Worm (Caenorhabditis elegans) whole organism, L1 larva: Measurements from ENCODE around the gene F42C5.4.

Experiments used
- C04F5.9 ChIP-seq: sonication (generic microtip); optimal IDR thresholded peaks from 2 replicates; lab custom pipeline; 2016; ENCODE audit warnings: missing genetic modification characterization, missing compliant biosample characterization
- C16A3.4 ChIP-seq: fragments of 150-350 bp; optimal IDR thresholded peaks from 2 replicates; lab custom pipeline; 2014; ENCODE audit warnings: missing biosample characterization, missing genetic modification characterization
- C34B4.2 ChIP-seq: sonication (generic microtip); optimal IDR thresholded peaks from 2 replicates; lab custom pipeline; 2017; ENCODE audit warnings: mild to moderate bottlenecking, missing genetic modification characterization, missing compliant biosample characterization
- F16B12.6 ChIP-seq: fragments of 150-350 bp; optimal IDR thresholded peaks from 2 replicates; lab custom pipeline; 2014; ENCODE audit warnings: missing biosample characterization, missing genetic modification characterization
- alr-1 ChIP-seq: fragments of 200-800 bp; sonication (Bioruptor generic); optimal IDR thresholded peaks from 2 replicates; lab custom pipeline; 2018; ENCODE audit warnings: borderline replicate concordance, mild to moderate bottlenecking, missing genetic modification characterization, missing compliant biosample characterization
- ama-1 ChIP-seq: fragments of 150-350 bp; optimal IDR thresholded peaks from 2 replicates; lab custom pipeline; 2014
- ceh-8 ChIP-seq: fragments of 200-800 bp; sonication (Bioruptor generic); optimal IDR thresholded peaks from 2 replicates; lab custom pipeline; 2018; ENCODE audit warnings: mild to moderate bottlenecking, missing genetic modification characterization, moderate library complexity, missing compliant biosample characterization
- ceh-82 ChIP-seq, 3 experiments: fragments of 150-350 bp in 1 of 3; sonication (generic microtip) in 2 of 3; optimal IDR thresholded peaks; 2 replicates each; lab custom pipeline; 2014 to 2017; ENCODE audit warnings: missing biosample characterization in 3 of 3, missing genetic modification characterization in 3 of 3
- ceh-88 ChIP-seq: fragments of 200-800 bp; sonication (Bioruptor generic); IDR thresholded peaks from 2 replicates; pipeline ENCODE4 v1.3.6; 2022; ENCODE audit warnings: missing genetic modification characterization, missing compliant biosample characterization
- ceh-90 ChIP-seq: sonication (generic microtip); optimal IDR thresholded peaks from 2 replicates; lab custom pipeline; 2016; ENCODE audit warnings: missing genetic modification characterization, missing compliant biosample characterization
- dpl-1 ChIP-seq, 3 experiments: fragments of 150-350 bp in 2 of 3; sonication (generic microtip) in 1 of 3; optimal IDR thresholded peaks; 2 replicates each; lab custom pipeline; 2014 to 2017; ENCODE audit warnings: missing biosample characterization in 3 of 3, missing genetic modification characterization in 3 of 3, missing genetic modification reagents in 3 of 3
- dsc-1 ChIP-seq: sonication (generic microtip); optimal IDR thresholded peaks from 2 replicates; lab custom pipeline; 2016; ENCODE audit warnings: mild to moderate bottlenecking, missing genetic modification characterization, missing compliant biosample characterization
- efl-1 ChIP-seq, 4 experiments: fragments of 150-350 bp; optimal IDR thresholded peaks in 3 of 4; peaks in 1 of 4; 1 replicate in 1 of 4; 2 replicates in 3 of 4; lab custom pipeline; 2014; ENCODE audit warnings: missing biosample characterization in 2 of 4, missing genetic modification characterization in 2 of 4, missing genetic modification reagents in 2 of 4
- efl-3 ChIP-seq: fragments of 200-800 bp; sonication (Bioruptor generic); optimal IDR thresholded peaks from 2 replicates; lab custom pipeline; 2018; ENCODE audit warnings: mild to moderate bottlenecking, missing genetic modification characterization, missing compliant biosample characterization
- egl-27 ChIP-seq, 2 experiments: fragments of 150-350 bp in 1 of 2; sonication (generic microtip); optimal IDR thresholded peaks; 3 replicates each; lab custom pipeline; 2017 to 2018; ENCODE audit warnings: missing biosample characterization in 2 of 2, missing genetic modification characterization in 2 of 2, missing genetic modification reagents in 2 of 2
- elt-2 ChIP-seq: sonication (generic microtip); optimal IDR thresholded peaks from 2 replicates; lab custom pipeline; 2016; ENCODE audit warnings: missing genetic modification characterization, mild to moderate bottlenecking, inconsistent platforms, missing compliant biosample characterization, missing genetic modification reagents
- ets-5 ChIP-seq: fragments of 200-800 bp; sonication (Bioruptor generic); IDR thresholded peaks from 2 replicates; pipeline ENCODE4 v1.3.6; 2022; ENCODE audit warnings: missing genetic modification characterization, missing compliant biosample characterization
- fkh-10 ChIP-seq: sonication (generic microtip); optimal IDR thresholded peaks from 2 replicates; lab custom pipeline; 2017; ENCODE audit warnings: missing biosample characterization, missing genetic modification reagents, missing genetic modification characterization
- fkh-8 ChIP-seq: sonication (generic microtip); optimal IDR thresholded peaks from 2 replicates; lab custom pipeline; 2016; ENCODE audit warnings: mild to moderate bottlenecking, missing genetic modification characterization, missing compliant biosample characterization
- hlh-17 ChIP-seq: fragments of 200-800 bp; sonication (Bioruptor generic); optimal IDR thresholded peaks from 2 replicates; lab custom pipeline; 2018; ENCODE audit warnings: missing genetic modification characterization, mild to moderate bottlenecking, missing compliant biosample characterization, moderate library complexity, borderline replicate concordance
- isw-1 ChIP-seq: fragments of 200-800 bp; sonication (Bioruptor generic); IDR thresholded peaks from 2 replicates; pipeline ENCODE4 v1.3.6; 2022; ENCODE audit warnings: missing genetic modification characterization, missing compliant biosample characterization
- jun-1 ChIP-seq: fragments of 150-350 bp; optimal IDR thresholded peaks from 2 replicates; lab custom pipeline; 2014; ENCODE audit warnings: missing biosample characterization, missing genetic modification reagents, missing genetic modification characterization
- lin-14 ChIP-seq: fragments of 200-800 bp; sonication (Bioruptor generic); optimal IDR thresholded peaks from 2 replicates; lab custom pipeline; 2018; ENCODE audit warnings: mild to moderate bottlenecking, missing genetic modification characterization, moderate library complexity, missing compliant biosample characterization
- lsy-2 ChIP-seq, 2 experiments: fragments of 150-350 bp; optimal IDR thresholded peaks; 2 replicates each; lab custom pipeline; 2014; ENCODE audit warnings: missing biosample characterization in 2 of 2, missing genetic modification characterization in 2 of 2
- mab-9 ChIP-seq: fragments of 200-800 bp; sonication (Bioruptor generic); IDR thresholded peaks from 2 replicates; pipeline ENCODE4 v1.3.6; 2022; ENCODE audit warnings: missing genetic modification reagents, missing genetic modification characterization, missing compliant biosample characterization
- mep-1 ChIP-seq: fragments of 150-350 bp; optimal IDR thresholded peaks from 2 replicates; lab custom pipeline; 2014; ENCODE audit warnings: missing biosample characterization, missing genetic modification characterization
- nhr-12 ChIP-seq: sonication (generic microtip); optimal IDR thresholded peaks from 2 replicates; lab custom pipeline; 2017; ENCODE audit warnings: missing biosample characterization, missing genetic modification characterization
- nhr-20 ChIP-seq: sonication (generic microtip); optimal IDR thresholded peaks from 2 replicates; lab custom pipeline; 2016; ENCODE audit warnings: mild to moderate bottlenecking, missing genetic modification characterization, missing compliant biosample characterization
- nhr-237 ChIP-seq: fragments of 150-350 bp; optimal IDR thresholded peaks from 2 replicates; lab custom pipeline; 2014; ENCODE audit warnings: missing biosample characterization, missing genetic modification characterization
- nhr-47 ChIP-seq: sonication (generic microtip); optimal IDR thresholded peaks from 2 replicates; lab custom pipeline; 2016; ENCODE audit warnings: mild to moderate bottlenecking, missing genetic modification characterization, moderate library complexity, missing compliant biosample characterization
- nhr-71 ChIP-seq: sonication (generic microtip); optimal IDR thresholded peaks from 2 replicates; lab custom pipeline; 2016; ENCODE audit warnings: mild to moderate bottlenecking, missing genetic modification characterization, moderate library complexity, missing compliant biosample characterization
- nhr-77 ChIP-seq: fragments of 150-350 bp; optimal IDR thresholded peaks from 2 replicates; lab custom pipeline; 2014; ENCODE audit warnings: missing biosample characterization, missing genetic modification characterization
- nhr-84 ChIP-seq: sonication (generic microtip); optimal IDR thresholded peaks from 2 replicates; lab custom pipeline; 2017; ENCODE audit warnings: missing biosample characterization, missing genetic modification characterization
- nhr-85 ChIP-seq: sonication (generic microtip); peaks from one replicate; lab custom pipeline; 2016; ENCODE audit warnings: missing genetic modification characterization, inconsistent platforms, missing compliant biosample characterization
- nhr-90 ChIP-seq: sonication (generic microtip); optimal IDR thresholded peaks from 2 replicates; lab custom pipeline; 2016; ENCODE audit warnings: mild to moderate bottlenecking, missing genetic modification characterization, missing compliant biosample characterization; ENCODE audit not compliant: poor library complexity
- pax-3 ChIP-seq: fragments of 200-800 bp; sonication (Bioruptor generic); optimal IDR thresholded peaks from 2 replicates; lab custom pipeline; 2018; ENCODE audit warnings: mild to moderate bottlenecking, missing genetic modification characterization, moderate library complexity, missing compliant biosample characterization
- rnt-1 ChIP-seq: sonication (generic microtip); optimal IDR thresholded peaks from 2 replicates; lab custom pipeline; 2016; ENCODE audit warnings: mild to moderate bottlenecking, missing genetic modification characterization, moderate library complexity, missing compliant biosample characterization
- skn-1 ChIP-seq: fragments of 150-350 bp; optimal IDR thresholded peaks from 2 replicates; lab custom pipeline; 2014; ENCODE audit warnings: missing biosample characterization, missing genetic modification characterization
- snpc-4 ChIP-seq: fragments of 150-350 bp; optimal IDR thresholded peaks from 2 replicates; lab custom pipeline; 2014; ENCODE audit warnings: missing biosample characterization, missing genetic modification characterization
- snu-23 ChIP-seq: sonication (generic microtip); optimal IDR thresholded peaks from 2 replicates; lab custom pipeline; 2016; ENCODE audit warnings: missing genetic modification characterization, missing compliant biosample characterization
- sptf-1 ChIP-seq: fragments of 150-350 bp; optimal IDR thresholded peaks from 2 replicates; lab custom pipeline; 2014; ENCODE audit warnings: missing biosample characterization, missing genetic modification characterization
- sup-37 ChIP-seq: fragments of 200-800 bp; sonication (Bioruptor generic); optimal IDR thresholded peaks from 2 replicates; lab custom pipeline; 2018; ENCODE audit warnings: mild to moderate bottlenecking, missing genetic modification characterization, missing compliant biosample characterization
- swsn-7 ChIP-seq: sonication (generic microtip); optimal IDR thresholded peaks from 2 replicates; lab custom pipeline; 2016; ENCODE audit warnings: missing genetic modification characterization, missing compliant biosample characterization
- tlp-1 ChIP-seq: fragments of 150-350 bp; optimal IDR thresholded peaks from 2 replicates; lab custom pipeline; 2014; ENCODE audit warnings: missing biosample characterization, missing genetic modification characterization
- unc-86 ChIP-seq: sonication (generic microtip); optimal IDR thresholded peaks from 2 replicates; lab custom pipeline; 2016; ENCODE audit warnings: missing genetic modification characterization, missing compliant biosample characterization
- vab-15 ChIP-seq: sonication (generic microtip); optimal IDR thresholded peaks from 2 replicates; lab custom pipeline; 2017; ENCODE audit warnings: missing genotype, mild to moderate bottlenecking, missing genetic modification characterization, missing compliant biosample characterization
- zag-1 ChIP-seq: fragments of 150-350 bp; optimal IDR thresholded peaks from 2 replicates; lab custom pipeline; 2014; ENCODE audit warnings: missing biosample characterization, missing genetic modification characterization
- ztf-11 ChIP-seq, 2 experiments: sonication (generic microtip); optimal IDR thresholded peaks; 2 replicates each; lab custom pipeline; 2016 to 2017; ENCODE audit warnings: missing genetic modification characterization in 2 of 2, missing biosample characterization in 1 of 2, missing compliant biosample characterization in 1 of 2

F42C5.4 gene

ce11 chrIV:7316613-7317153 lies 24.8 kb upstream of the F42C5.4 start, which contains the start of gene F42C5.9:
Gene F42C5.9, minus strand, starts transcription at chrIV:7317103.
- TF ChIP-seq snu-23 (peak; percentile 6), fkh-10 (GFP tag; lab: Kevin White, UChicago) (no peak), lin-14 (GFP tag; lab: Kevin White, UChicago) (peak; percentile 29), hlh-17 (GFP tag; lab: Kevin White, UChicago) (no peak), vab-15 (tag; lab: Kevin White, UChicago) (no peak), nhr-77 (peak; percentile 31), nhr-47 (tag; lab: Kevin White, UChicago) (peak; percentile 29), efl-1 (optimal IDR thresholded peaks at IDR 0.05; lab: Kevin White, UChicago) (peak in 1 of 2 experiments; percentile 14), efl-1 (GFP tag; optimal IDR thresholded peaks at IDR 0.05 in 1 of 2; lab: Kevin White, UChicago) (no peak), C16A3.4 (tag; lab: Kevin White, UChicago) (no peak), nhr-71 (tag; lab: Kevin White, UChicago) (peak; percentile 48), tlp-1 (tag; lab: Kevin White, UChicago) (no peak), fkh-8 (tag; lab: Kevin White, UChicago) (no peak), isw-1 (GFP tag; lab: Robert Waterston, UW) (no peak), swsn-7 (tag; lab: Kevin White, UChicago) (peak; percentile 15), ama-1 (lab: Kevin White, UChicago) (peak; percentile 28), dpl-1 (GFP tag; optimal IDR thresholded peaks at IDR 0.05; lab: Kevin White, UChicago) (no peak), dsc-1 (tag; lab: Kevin White, UChicago) (no peak), snpc-4 (tag; lab: Kevin White, UChicago) (peak; percentile 94), elt-2 (tag; lab: Kevin White, UChicago) (peak; percentile 53), nhr-85 (peak; percentile 86), nhr-90 (tag; lab: Kevin White, UChicago) (peak; percentile 72)
- TF ChIP-seq, all 84 proteins: peak for 12

- TF ChIP-seq lsy-2 (tag; optimal IDR thresholded peaks at IDR 0.05; lab: Kevin White, UChicago) (peak; percentile 61 to 86), nhr-85 (peak; percentile 80), nhr-84 (tag; lab: Kevin White, UChicago) (no peak), ceh-88 (GFP tag; lab: Robert Waterston, UW) (no peak), hlh-17 (GFP tag; lab: Kevin White, UChicago) (no peak), fkh-8 (tag; lab: Kevin White, UChicago) (peak; percentile 38), jun-1 (tag; lab: Kevin White, UChicago) (peak; percentile 14), unc-86 (no peak), nhr-20 (peak; percentile 59), dsc-1 (tag; lab: Kevin White, UChicago) (peak; percentile 37), sptf-1 (tag; lab: Kevin White, UChicago) (no peak), rnt-1 (peak; percentile 54), tlp-1 (tag; lab: Kevin White, UChicago) (no peak), zag-1 (tag; lab: Kevin White, UChicago) (no peak), mab-9 (no peak), ztf-11 (tag; optimal IDR thresholded peaks at IDR 0.05; lab: Kevin White, UChicago) (no peak), sup-37 (GFP tag; lab: Kevin White, UChicago) (no peak), alr-1 (no peak), fkh-10 (GFP tag; lab: Kevin White, UChicago) (no peak), nhr-90 (tag; lab: Kevin White, UChicago) (peak; percentile 41), skn-1 (peak; percentile 34), efl-3 (GFP tag; lab: Kevin White, UChicago) (no peak), C34B4.2 (tag; lab: Kevin White, UChicago) (no peak), snu-23 (peak; percentile 79), ceh-82 (tag; optimal IDR thresholded peaks at IDR 0.05; lab: Kevin White, UChicago) (peak in 2 of 3 experiments; percentile 7 to 56), ama-1 (lab: Kevin White, UChicago) (no peak), nhr-12 (no peak), nhr-237 (tag; lab: Kevin White, UChicago) (no peak), F16B12.6 (peak; percentile 25), ceh-8 (GFP tag; lab: Kevin White, UChicago) (no peak), ets-5 (no peak), pax-3 (no peak), nhr-47 (tag; lab: Kevin White, UChicago) (peak; percentile 63), ceh-90 (no peak), lin-14 (GFP tag; lab: Kevin White, UChicago) (peak; percentile 65), mep-1 (peak; percentile 63), C04F5.9 (tag; lab: Kevin White, UChicago) (no peak), egl-27 (tag; optimal IDR thresholded peaks at IDR 0.05; lab: Kevin White, UChicago) (no peak)
Measured at ce11 chrIV:7313962-7314361, 22.0 kb upstream of the F42C5.4 start.
